Fruit fly (Drosophila melanogaster) whole organism, embryonic: ENCODE results near the gene CG42638.

Experiments used
- CG11085 ChIP-seq: fragments of 200-800 bp; sonication (Bioruptor generic); IDR thresholded peaks from 2 replicates; pipeline ENCODE4 v1.3.6; 2022; ENCODE audit warnings: missing biosample characterization, missing genetic modification characterization
- D ChIP-seq, 2 experiments: fragments of 200-800 bp in 1 of 2; fragments of >200 bp in 1 of 2; sonication (Bioruptor generic) in 1 of 2; optimal IDR thresholded peaks; 2 replicates in 1 of 2; 3 replicates in 1 of 2; lab custom pipeline; 2017; ENCODE audit warnings: mild to moderate bottlenecking in 1 of 2, missing biosample characterization in 1 of 2, missing genetic modification characterization in 1 of 2, missing genetic modification reagents in 1 of 2
- Doc2 ChIP-seq: fragments of 200-800 bp; sonication (Bioruptor generic); IDR thresholded peaks from 2 replicates; pipeline ENCODE4 v1.3.6; 2022; ENCODE audit warnings: missing biosample characterization, missing genetic modification characterization
- klu ChIP-seq: fragments of 200-800 bp; sonication (Bioruptor generic); IDR thresholded peaks from 2 replicates; pipeline ENCODE4 v1.3.6; 2022; ENCODE audit warnings: missing biosample characterization, missing genetic modification characterization

dm6 chr3L:19790929-19791687 lies 41.6 kb upstream of the CG42638 start:
- TF ChIP-seq D (optimal IDR thresholded peaks at IDR 0.05; lab: Kevin White, UChicago) (no peak), D (GFP tag; optimal IDR thresholded peaks at IDR 0.05; lab: Kevin White, UChicago) (peak; percentile 66), klu (GFP tag; lab: Robert Waterston, UW) (peak; percentile 52; the same call in 1 of the 2 replicates), Doc2 (GFP tag; lab: Robert Waterston, UW) (no peak), CG11085 (GFP tag; lab: Robert Waterston, UW) (no peak)
